Fruit fly (Drosophila melanogaster) whole organism, embryonic: Measurements from ENCODE around the gene Pde11.

ENCODE experiments used
- Abd-B ChIP-seq: fragments of 200-800 bp; sonication (Bioruptor generic); optimal IDR thresholded peaks from 2 replicates; lab custom pipeline; 2018; ENCODE audit warnings: missing biosample characterization, mild to moderate bottlenecking, missing genetic modification characterization, moderate library complexity
- Atf3 ChIP-seq: fragments of 200-800 bp; sonication (Bioruptor generic); optimal IDR thresholded peaks from 3 replicates; lab custom pipeline; 2016; ENCODE audit warnings: missing biosample characterization, missing genetic modification characterization
- Atf6 ChIP-seq: fragments of 200-800 bp; sonication (Bioruptor generic); IDR thresholded peaks from 2 replicates; pipeline ENCODE4 v1.3.6; 2022; ENCODE audit warnings: missing biosample characterization, missing genetic modification characterization
- Awh ChIP-seq: fragments of 200-800 bp; sonication (Bioruptor generic); IDR thresholded peaks from 2 replicates; pipeline ENCODE4, ENCODE4 v1.3.6; 2022; ENCODE audit warnings: missing biosample characterization, missing genetic modification characterization
- CG10267 ChIP-seq: fragments of 200-800 bp; sonication (Bioruptor generic); optimal IDR thresholded peaks from 2 replicates; lab custom pipeline; 2018; ENCODE audit warnings: missing biosample characterization, mild to moderate bottlenecking, missing genetic modification characterization, moderate library complexity
- CG10979 ChIP-seq: fragments of 200-800 bp; sonication (Bioruptor generic); optimal IDR thresholded peaks from 2 replicates; lab custom pipeline; 2018; ENCODE audit warnings: missing biosample characterization, mild to moderate bottlenecking, missing genetic modification characterization, moderate library complexity
- CG11093 ChIP-seq: fragments of 200-800 bp; sonication (Bioruptor generic); IDR thresholded peaks from 3 replicates; pipeline ENCODE4 v1.3.6; 2022; ENCODE audit warnings: missing biosample characterization, missing genetic modification characterization
- CG13296 ChIP-seq: fragments of 200-800 bp; sonication (Bioruptor generic); optimal IDR thresholded peaks from 3 replicates; lab custom pipeline; 2018; ENCODE audit warnings: missing biosample characterization, mild to moderate bottlenecking, missing genetic modification characterization
- CG15514 ChIP-seq: fragments of 200-800 bp; sonication (Bioruptor generic); optimal IDR thresholded peaks from 3 replicates; lab custom pipeline; 2017; ENCODE audit warnings: missing biosample characterization, missing genetic modification characterization, mild to moderate bottlenecking, moderate library complexity, missing genetic modification reagents
- CG1603 ChIP-seq: fragments of 200-800 bp; sonication (Bioruptor generic); optimal IDR thresholded peaks from 2 replicates; lab custom pipeline; 2019; ENCODE audit warnings: missing biosample characterization, mild to moderate bottlenecking, missing genetic modification characterization, moderate library complexity
- CG17328 ChIP-seq: fragments of 200-800 bp; sonication (Bioruptor generic); IDR thresholded peaks from 2 replicates; pipeline ENCODE4 v1.3.6; 2022; ENCODE audit warnings: missing biosample characterization, missing genetic modification characterization
- CG18764 ChIP-seq: fragments of 200-800 bp; sonication (Bioruptor generic); optimal IDR thresholded peaks from 3 replicates; lab custom pipeline; 2016; ENCODE audit warnings: missing biosample characterization, missing genetic modification characterization
- CG2678 ChIP-seq: fragments of 200-800 bp; sonication (Bioruptor generic); optimal IDR thresholded peaks from 3 replicates; lab custom pipeline; 2019; ENCODE audit warnings: missing biosample characterization, mild to moderate bottlenecking, missing genetic modification characterization, moderate library complexity
- CG2712 ChIP-seq: fragments of 200-800 bp; optimal IDR thresholded peaks from 3 replicates; lab custom pipeline; 2019; ENCODE audit warnings: missing biosample characterization, mild to moderate bottlenecking, missing genetic modification characterization, moderate library complexity
- CG33557 ChIP-seq: fragments of 200-800 bp; sonication (Bioruptor generic); optimal IDR thresholded peaks from 2 replicates; lab custom pipeline; 2019; ENCODE audit warnings: missing biosample characterization, mild to moderate bottlenecking, missing genetic modification characterization, moderate library complexity
- CG6813 ChIP-seq: fragments of 200-800 bp; sonication (Bioruptor generic); optimal IDR thresholded peaks from 2 replicates; lab custom pipeline; 2017; ENCODE audit warnings: missing biosample characterization, missing genetic modification characterization, mild to moderate bottlenecking, moderate library complexity, missing genetic modification reagents
- CG7271 ChIP-seq: fragments of 200-800 bp; sonication (Bioruptor generic); optimal IDR thresholded peaks from 2 replicates; lab custom pipeline; 2018; ENCODE audit warnings: missing biosample characterization, mild to moderate bottlenecking, missing genetic modification characterization, moderate library complexity
- CG7928 ChIP-seq: fragments of 200-800 bp; sonication (Bioruptor generic); optimal IDR thresholded peaks from 2 replicates; lab custom pipeline; 2017; ENCODE audit warnings: missing biosample characterization, mild to moderate bottlenecking, missing genetic modification characterization
- CG8290 ChIP-seq, 3 experiments: fragments of 200-800 bp; sonication (Bioruptor generic); optimal IDR thresholded peaks; 2 replicates each; lab custom pipeline; 2016 to 2019; ENCODE audit warnings: missing biosample characterization in 3 of 3, missing genetic modification characterization in 3 of 3, mild to moderate bottlenecking in 2 of 3, moderate library complexity in 1 of 3
- CG8359 ChIP-seq: fragments of 200-800 bp; sonication (Bioruptor generic); optimal IDR thresholded peaks from 2 replicates; lab custom pipeline; 2017; ENCODE audit warnings: missing biosample characterization, mild to moderate bottlenecking, missing genetic modification characterization, borderline replicate concordance
- CG8478 ChIP-seq: fragments of >200 bp; optimal IDR thresholded peaks from 2 replicates; lab custom pipeline; 2018
- Dref ChIP-seq: fragments of 200-800 bp; sonication (Bioruptor generic); IDR thresholded peaks from 2 replicates; pipeline ENCODE4 v1.3.6; 2022; ENCODE audit warnings: missing biosample characterization, missing genetic modification characterization
- Fer3 ChIP-seq: fragments of 200-800 bp; sonication (Bioruptor generic); optimal IDR thresholded peaks from 2 replicates; lab custom pipeline; 2018; ENCODE audit warnings: missing biosample characterization, mild to moderate bottlenecking, missing genetic modification characterization, moderate library complexity
- H15 ChIP-seq: fragments of 200-800 bp; sonication (Bioruptor generic); IDR thresholded peaks from 3 replicates; pipeline ENCODE4 v1.3.6; 2022; ENCODE audit warnings: missing biosample characterization, missing genetic modification characterization
- Hr78 ChIP-seq, 2 experiments: fragments of 200-800 bp in 1 of 2; fragments of >200 bp in 1 of 2; sonication (Bioruptor generic) in 1 of 2; optimal IDR thresholded peaks; 2 replicates each; lab custom pipeline; 2017 to 2019; ENCODE audit warnings: missing biosample characterization in 2 of 2, missing genetic modification characterization in 2 of 2, mild to moderate bottlenecking in 1 of 2, moderate library complexity in 1 of 2
- Kr ChIP-seq: fragments of 200-800 bp; sonication (Bioruptor generic); optimal IDR thresholded peaks from 2 replicates; lab custom pipeline; 2017; ENCODE audit warnings: missing biosample characterization, mild to moderate bottlenecking, missing genetic modification characterization
- Med ChIP-seq: fragments of 200-800 bp; sonication (Bioruptor generic); peaks from one replicate; lab custom pipeline; 2016; ENCODE audit warnings: missing biosample characterization, missing genetic modification characterization, mild to moderate bottlenecking, inconsistent platforms, moderate library complexity
- Sox100B ChIP-seq: fragments of 200-800 bp; sonication (Bioruptor generic); optimal IDR thresholded peaks from 3 replicates; lab custom pipeline; 2018; ENCODE audit warnings: missing biosample characterization, mild to moderate bottlenecking, missing genetic modification characterization
- Trl ChIP-seq, 3 experiments: fragments of >200 bp in 2 of 3; fragments of 200-800 bp in 1 of 3; sonication (Bioruptor generic) in 1 of 3; optimal IDR thresholded peaks; 2 replicates in 1 of 3; 3 replicates in 2 of 3; lab custom pipeline; 2016 to 2017; ENCODE audit warnings: missing biosample characterization in 1 of 3, missing genetic modification characterization in 1 of 3
- Xrp1 ChIP-seq: fragments of 200-800 bp; sonication (Bioruptor generic); IDR thresholded peaks from 2 replicates; pipeline ENCODE4 v1.3.6; 2022; ENCODE audit warnings: missing biosample characterization, missing genetic modification characterization
- ap ChIP-seq: fragments of 200-800 bp; sonication (Bioruptor generic); IDR thresholded peaks from 2 replicates; pipeline ENCODE4 v1.3.6; 2022; ENCODE audit warnings: missing biosample characterization, missing genetic modification characterization
- az2 ChIP-seq: fragments of 200-800 bp; sonication (Bioruptor generic); optimal IDR thresholded peaks from 3 replicates; lab custom pipeline; 2016; ENCODE audit warnings: missing biosample characterization, missing genetic modification characterization
- bigmax ChIP-seq: fragments of 200-800 bp; sonication (Bioruptor generic); optimal IDR thresholded peaks from 2 replicates; lab custom pipeline; 2018; ENCODE audit warnings: missing biosample characterization, mild to moderate bottlenecking, missing genetic modification characterization
- cato ChIP-seq: fragments of 200-800 bp; sonication (Bioruptor generic); optimal IDR thresholded peaks from 2 replicates; lab custom pipeline; 2016; ENCODE audit warnings: missing biosample characterization, missing genetic modification characterization, borderline replicate concordance
- crp ChIP-seq, 2 experiments: fragments of 200-800 bp; sonication (Bioruptor generic); optimal IDR thresholded peaks; 2 replicates in 1 of 2; 3 replicates in 1 of 2; lab custom pipeline; 2017; ENCODE audit warnings: missing biosample characterization in 2 of 2, missing genetic modification characterization in 2 of 2, mild to moderate bottlenecking in 1 of 2, moderate library complexity in 1 of 2
- dimm ChIP-seq: fragments of 200-800 bp; sonication (Bioruptor generic); IDR thresholded peaks from 2 replicates; pipeline ENCODE4 v1.3.6; 2022; ENCODE audit warnings: missing biosample characterization, missing genetic modification characterization
- ewg ChIP-seq: fragments of 200-800 bp; sonication (Bioruptor generic); optimal IDR thresholded peaks from 3 replicates; lab custom pipeline; 2017; ENCODE audit warnings: mild to moderate bottlenecking, missing biosample characterization, missing genetic modification reagents, missing genetic modification characterization
- gcm ChIP-seq: fragments of 200-800 bp; sonication (Bioruptor generic); optimal IDR thresholded peaks from 2 replicates; lab custom pipeline; 2019; ENCODE audit warnings: missing biosample characterization, mild to moderate bottlenecking, missing genetic modification characterization, moderate library complexity
- gem ChIP-seq: fragments of 200-800 bp; sonication (Bioruptor generic); optimal IDR thresholded peaks from 2 replicates; lab custom pipeline; 2019; ENCODE audit warnings: missing biosample characterization, mild to moderate bottlenecking, missing genetic modification characterization, moderate library complexity
- odd ChIP-seq: fragments of 200-800 bp; sonication (Bioruptor generic); optimal IDR thresholded peaks from 2 replicates; lab custom pipeline; 2017; ENCODE audit warnings: missing biosample characterization, mild to moderate bottlenecking, missing genetic modification characterization
- org-1 ChIP-seq: fragments of 200-800 bp; sonication (Bioruptor generic); optimal IDR thresholded peaks from 2 replicates; lab custom pipeline; 2017; ENCODE audit warnings: missing biosample characterization, missing genetic modification characterization
- pb ChIP-seq: fragments of 200-800 bp; sonication (Bioruptor generic); optimal IDR thresholded peaks from 3 replicates; lab custom pipeline; 2016; ENCODE audit warnings: missing biosample characterization, missing genetic modification characterization
- pros ChIP-seq: fragments of 200-800 bp; sonication (Bioruptor generic); optimal IDR thresholded peaks from 3 replicates; lab custom pipeline; 2019; ENCODE audit warnings: missing biosample characterization, mild to moderate bottlenecking, missing genetic modification characterization, moderate library complexity
- sd ChIP-seq: fragments of 200-800 bp; sonication (Bioruptor generic); optimal IDR thresholded peaks from 3 replicates; lab custom pipeline; 2018; ENCODE audit warnings: missing biosample characterization, mild to moderate bottlenecking, missing genetic modification characterization, moderate library complexity
- sens ChIP-seq: fragments of 200-800 bp; sonication (Bioruptor generic); peaks from one replicate; lab custom pipeline; 2016; ENCODE audit warnings: missing biosample characterization, missing genetic modification characterization
- so ChIP-seq: fragments of 200-800 bp; sonication (Bioruptor generic); IDR thresholded peaks from 3 replicates; pipeline ENCODE4 v1.3.6; 2022; ENCODE audit warnings: missing biosample characterization, missing genetic modification characterization
- tup ChIP-seq: fragments of 200-800 bp; sonication (Bioruptor generic); optimal IDR thresholded peaks from 2 replicates; lab custom pipeline; 2016; ENCODE audit warnings: missing biosample characterization, mild to moderate bottlenecking, missing genetic modification characterization, moderate library complexity
- twi ChIP-seq: fragments of 200-800 bp; optimal IDR thresholded peaks from 2 replicates; lab custom pipeline; 2019; ENCODE audit warnings: missing biosample characterization, mild to moderate bottlenecking, missing genetic modification characterization, moderate library complexity
- vfl ChIP-seq: fragments of 200-800 bp; sonication (Bioruptor generic); optimal IDR thresholded peaks from 2 replicates; lab custom pipeline; 2016; ENCODE audit warnings: missing biosample characterization, missing genetic modification characterization

Gene Pde11

dm6 chr2L:18625470-18625869 lies 35.3 kb upstream of the Pde11 start (continued):
- TF ChIP-seq gem (tag; lab: Kevin White, UChicago) (peak; percentile 28), CG8359 (peak; percentile 44), Xrp1 (GFP tag; lab: Robert Waterston, UW) (peak; percentile 16; the same call in 1 of the 2 replicates), CG13296 (peak; percentile 31), CG15514 (GFP tag; lab: Kevin White, UChicago) (peak; percentile 23), Kr (peak; percentile 41), CG8478 (lab: Kevin White, UChicago) (no peak), CG6813 (GFP tag; lab: Kevin White, UChicago) (peak; percentile 37), dimm (GFP tag; lab: Robert Waterston, UW) (no peak), Trl (optimal IDR thresholded peaks at IDR 0.05; lab: Kevin White, UChicago) (no peak), Trl (GFP tag; optimal IDR thresholded peaks at IDR 0.05; lab: Kevin White, UChicago) (no peak), Med (GFP tag; lab: Kevin White, UChicago) (peak; percentile 14), CG7271 (tag; lab: Kevin White, UChicago) (peak; percentile 13), twi (tag; lab: Kevin White, UChicago) (peak; percentile 82), CG10979 (tag; lab: Kevin White, UChicago) (no peak), CG1603 (tag; lab: Kevin White, UChicago) (peak; percentile 39), sd (tag; lab: Kevin White, UChicago) (no peak), CG33557 (GFP tag; lab: Kevin White, UChicago) (peak; percentile 48), crp (GFP tag; optimal IDR thresholded peaks at IDR 0.05; lab: Kevin White, UChicago) (no peak), vfl (no peak), tup (GFP tag; lab: Kevin White, UChicago) (no peak), cato (GFP tag; lab: Kevin White, UChicago) (no peak), bigmax (GFP tag; lab: Kevin White, UChicago) (no peak), Hr78 (GFP tag; optimal IDR thresholded peaks at IDR 0.05; lab: Kevin White, UChicago) (peak in 1 of 2 experiments; percentile 87), ap (GFP tag; lab: Robert Waterston, UW) (no peak), az2 (GFP tag; lab: Kevin White, UChicago) (no peak), CG8290 (GFP tag; optimal IDR thresholded peaks at IDR 0.05; lab: Kevin White, UChicago) (no peak), CG8290 (tag; optimal IDR thresholded peaks at IDR 0.05; lab: Kevin White, UChicago) (peak; percentile 30 to 65), so (GFP tag; lab: Robert Waterston, UW) (no peak; the same call in 2 of the 3 replicates), sens (GFP tag; lab: Kevin White, UChicago) (peak; percentile 86), Sox100B (GFP tag; lab: Kevin White, UChicago) (peak; percentile 27), Abd-B (GFP tag; lab: Kevin White, UChicago) (no peak), odd (GFP tag; lab: Kevin White, UChicago) (peak; percentile 44), Atf6 (no peak), Dref (no peak), CG10267 (tag; lab: Kevin White, UChicago) (peak; percentile 12), pros (GFP tag; lab: Kevin White, UChicago) (peak; percentile 21), Atf3 (GFP tag; lab: Kevin White, UChicago) (no peak), Fer3 (tag; lab: Kevin White, UChicago) (peak; percentile 4), gcm (GFP tag; lab: Kevin White, UChicago) (peak; percentile 6), CG2712 (tag; lab: Kevin White, UChicago) (peak; percentile 15), CG18764 (GFP tag; lab: Kevin White, UChicago) (no peak), CG2678 (tag; lab: Kevin White, UChicago) (peak; percentile 9), CG7928 (GFP tag; lab: Kevin White, UChicago) (no peak), H15 (GFP tag; lab: Robert Waterston, UW) (no peak), CG17328 (GFP tag; lab: Robert Waterston, UW) (no peak), pb (no peak), CG11093 (GFP tag; lab: Robert Waterston, UW) (no peak), org-1 (GFP tag; lab: Kevin White, UChicago) (peak; percentile 40), ewg (no peak), Awh (GFP tag; lab: Robert Waterston, UW) (no peak; the same call in 1 of the 2 replicates)
